Fruit fly (Drosophila melanogaster) whole organism, prepupa: ENCODE results near the gene CG14194.

Source experiments
- CG11294 ChIP-seq: fragments of 200-800 bp; sonication (Bioruptor generic); IDR thresholded peaks from 2 replicates; pipeline ENCODE4 v1.3.6; 2022; ENCODE audit warnings: missing biosample characterization, missing genetic modification characterization
- CG16779 ChIP-seq: fragments of 200-800 bp; sonication (Bioruptor generic); optimal IDR thresholded peaks from 3 replicates; lab custom pipeline; 2017; ENCODE audit warnings: missing biosample characterization, mild to moderate bottlenecking, missing genetic modification characterization
- CG6163 ChIP-seq: fragments of 200-800 bp; sonication (Bioruptor generic); IDR thresholded peaks from 3 replicates; pipeline ENCODE4 v1.3.6; 2022; ENCODE audit warnings: missing biosample characterization, missing genetic modification characterization
- CG8319 ChIP-seq: fragments of 200-800 bp; sonication (Bioruptor generic); optimal IDR thresholded peaks from 3 replicates; lab custom pipeline; 2016; ENCODE audit warnings: missing biosample characterization, missing genetic modification characterization
- net ChIP-seq: fragments of 200-800 bp; sonication (Bioruptor generic); optimal IDR thresholded peaks from 3 replicates; lab custom pipeline; 2016; ENCODE audit warnings: missing biosample characterization, missing genetic modification characterization

- TF ChIP-seq net (GFP tag; lab: Kevin White, UChicago) (peak; percentile 39), CG8319 (GFP tag; lab: Kevin White, UChicago) (no peak), CG6163 (peak; percentile 62), CG11294 (GFP tag; lab: Robert Waterston, UW) (0 out of 2 replicates have a peak, but pooled peaks have one; percentile 13), CG16779 (tag; lab: Kevin White, UChicago) (no peak)
Measured at dm6 chrX:19172955-19173354, 20.4 kb upstream of the CG14194 start.
